Fruit fly (Drosophila melanogaster) whole organism: ENCODE results near the gene CG32447.

Source experiments
- CG8478 ChIP-seq: fragments of >200 bp; optimal IDR thresholded peaks from 2 replicates; lab custom pipeline; 2018; ENCODE audit warnings: inconsistent platforms
- EcR ChIP-seq, 2 experiments: fragments of >200 bp; optimal IDR thresholded peaks; 2 replicates each; lab custom pipeline; 2017; ENCODE audit warnings: missing biosample characterization in 2 of 2, missing genetic modification characterization in 2 of 2, missing genetic modification reagents in 2 of 2
- pan ChIP-seq: fragments of >200 bp; optimal IDR thresholded peaks from 2 replicates; lab custom pipeline; 2017
- psq ChIP-seq: fragments of >200 bp; optimal IDR thresholded peaks from 2 replicates; lab custom pipeline; 2017
- usp ChIP-seq: fragments of >200 bp; optimal IDR thresholded peaks from 2 replicates; lab custom pipeline; 2017; ENCODE audit warnings: missing biosample characterization, missing genetic modification characterization, mixed read lengths

- TF ChIP-seq psq (lab: Kevin White, UChicago) (no peak), CG8478 (lab: Kevin White, UChicago) (no peak), pan (lab: Kevin White, UChicago) (no peak), EcR (GFP tag; optimal IDR thresholded peaks at IDR 0.05; lab: Kevin White, UChicago) (no peak), usp (GFP tag; lab: Kevin White, UChicago) (no peak)
Measured at dm6 chr3L:21727013-21727727, 21.0 kb upstream of the CG32447 start.
